Worm (Caenorhabditis elegans): ENCODE data around the gene arp-11.

Gene arp-11

DNA sequence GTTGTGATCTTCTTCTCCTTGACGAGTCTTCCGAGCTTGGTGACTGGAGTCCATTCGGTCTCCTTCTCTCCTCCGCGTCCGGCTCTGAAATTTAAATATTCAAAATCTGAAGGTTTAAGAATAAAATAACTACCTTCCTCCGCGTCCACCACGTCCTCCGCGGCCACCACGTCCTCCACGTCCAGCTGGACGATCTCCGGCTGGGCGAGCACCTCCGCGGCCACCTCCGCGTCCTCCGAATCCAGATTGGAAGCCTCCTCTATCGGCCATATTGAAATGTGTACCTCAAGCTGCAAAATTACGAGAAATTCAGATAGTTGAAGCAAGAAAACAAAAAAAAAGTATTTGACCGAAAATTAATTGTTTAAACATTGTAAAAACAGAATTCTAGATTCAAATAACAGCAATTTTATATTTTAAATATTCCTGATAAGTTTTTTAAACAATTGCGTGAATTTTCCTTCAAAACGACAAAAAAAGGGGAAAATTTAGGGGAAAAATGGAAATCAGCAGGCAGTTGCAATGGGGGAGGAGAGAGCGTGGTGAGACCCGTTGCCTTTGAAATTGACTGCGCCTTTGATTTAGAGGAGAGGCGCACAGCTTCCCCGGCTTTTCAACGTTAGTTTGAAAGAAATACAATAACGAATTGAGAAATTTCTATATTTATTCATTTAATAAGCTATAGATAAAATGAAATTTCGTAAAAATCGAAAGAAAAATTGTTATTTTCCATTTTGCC lies 24.2 kb upstream of the arp-11 start, which contains the start of gene rps-2:
TSS of gene rps-2 (minus strand) at position 290 of the 739 bp plus-strand sequence.
- TF ChIP-seq nfya-1 (tag; optimal IDR thresholded peaks at IDR 0.05) (peak; percentile 11), F13H6.1 (tag; optimal IDR thresholded peaks at IDR 0.05) (no peak)

- peak; percentile 51 for TF ChIP-seq elt-4 (tag; optimal IDR thresholded peaks at IDR 0.05)
- TF ChIP-seq ama-1 (optimal IDR thresholded peaks at IDR 0.05) = peak; percentile 9
- no peak for TF ChIP-seq fax-1 (tag; optimal IDR thresholded peaks at IDR 0.05)
These were observed 23.1 kb upstream of the arp-11 start for ce11 chrIV:7924975-7925828.

DNA sequence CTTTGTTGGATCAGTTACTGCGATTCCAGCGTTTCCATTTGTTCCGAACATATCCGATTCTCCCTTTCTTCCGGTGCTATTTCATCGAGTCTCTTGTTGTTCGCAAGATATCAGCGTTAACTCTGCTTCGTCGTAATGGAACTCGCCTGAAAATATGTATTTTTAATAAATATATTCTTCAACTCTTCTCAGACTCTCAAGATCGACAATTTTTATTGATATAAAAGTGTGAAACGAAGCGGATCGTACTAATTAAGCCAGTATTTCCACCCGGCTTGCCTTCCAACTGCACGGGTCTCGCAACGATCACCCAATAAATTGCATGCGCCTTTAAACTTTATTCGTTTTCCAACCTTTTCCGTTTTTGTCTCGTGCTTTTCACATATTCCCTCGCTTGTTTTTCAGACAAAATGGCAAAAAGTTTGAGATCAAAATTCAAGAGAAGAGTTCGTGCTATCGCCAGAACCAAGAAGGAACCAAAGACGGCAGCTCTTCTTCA lies 22.0 kb upstream of the arp-11 start, which contains the start of the genes xpo-3 and C49H3.3:
TSS of gene xpo-3 (minus strand) at position 51 of the 499 bp plus-strand sequence.
TSS of gene C49H3.3 (plus strand) at position 369 of the 499 bp plus-strand sequence.
- no peak for TF ChIP-seq lim-6 (tag; optimal IDR thresholded peaks at IDR 0.05)
- no peak for TF ChIP-seq ceh-9 (tag; optimal IDR thresholded peaks at IDR 0.05)
- TF ChIP-seq che-1 (tag; optimal IDR thresholded peaks at IDR 0.05) = no peak
- TF ChIP-seq unc-42 (tag; optimal IDR thresholded peaks at IDR 0.05) = peak; percentile 51
- TF ChIP-seq rnt-1 (tag; optimal IDR thresholded peaks at IDR 0.05) = no peak
- TF ChIP-seq unc-55 (GFP tag; optimal IDR thresholded peaks at IDR 0.05) = no peak
- TF ChIP-seq pag-3 (tag; optimal IDR thresholded peaks at IDR 0.05; ENCODE audit: borderline replicate concordance) = no peak
- TF ChIP-seq nfya-1 (tag; optimal IDR thresholded peaks at IDR 0.05) = no peak
- TF ChIP-seq ceh-34 (tag; optimal IDR thresholded peaks at IDR 0.05) = no peak
- TF ChIP-seq fkh-10 (GFP tag; optimal IDR thresholded peaks at IDR 0.05) = no peak
- TF ChIP-seq ref-2 (tag; optimal IDR thresholded peaks at IDR 0.05) = no peak
- no peak for TF ChIP-seq ceh-22 (tag; optimal IDR thresholded peaks at IDR 0.05)
- TF ChIP-seq hlh-13 (GFP tag; optimal IDR thresholded peaks at IDR 0.05) = no peak
- peak; percentile 14 for TF ChIP-seq ceh-31 (tag; optimal IDR thresholded peaks at IDR 0.05)
- no peak for TF ChIP-seq sdc-2 (tag; optimal IDR thresholded peaks at IDR 0.05)
- no peak for TF ChIP-seq elt-4 (tag; optimal IDR thresholded peaks at IDR 0.05)
- no peak for TF ChIP-seq nhr-11 (tag; optimal IDR thresholded peaks at IDR 0.05)
- TF ChIP-seq npax-4 (tag; optimal IDR thresholded peaks at IDR 0.05) = no peak
- peak; percentile 3 for TF ChIP-seq hlh-30 (tag; optimal IDR thresholded peaks at IDR 0.05; ENCODE audit: insufficient read depth)
- TF ChIP-seq T23F11.4 (GFP tag; optimal IDR thresholded peaks at IDR 0.05) = no peak
- TF ChIP-seq fkh-6 (tag; optimal IDR thresholded peaks at IDR 0.05) = no peak
- TF ChIP-seq eyg-1 (tag; optimal IDR thresholded peaks at IDR 0.05) = no peak
- TF ChIP-seq sox-2 (GFP tag; IDR thresholded peaks at IDR 0.05) = no peak

DNA sequence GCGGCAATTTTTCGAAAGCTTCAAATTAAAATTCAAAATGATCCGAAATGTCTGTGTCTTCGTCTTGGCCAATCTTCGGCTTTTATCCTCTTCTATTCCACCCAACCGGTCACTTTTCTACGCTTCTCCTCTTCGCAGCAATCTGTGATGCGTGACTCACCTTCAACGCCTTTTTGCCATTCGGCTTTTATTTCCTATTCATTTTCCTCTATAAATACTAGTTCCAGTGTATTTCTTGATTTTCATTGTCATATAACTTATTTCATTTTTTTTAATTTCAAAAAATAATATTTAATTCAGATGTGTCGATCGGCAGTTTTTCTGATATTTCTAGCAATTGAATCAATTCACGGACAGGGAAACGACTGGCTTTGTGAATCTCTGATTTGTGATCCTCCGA lies 18.1 kb upstream of the arp-11 start, which contains the start of gene C49H3.16:
TSS of gene C49H3.16 (plus strand) at position 301 of the 400 bp plus-strand sequence.
- no peak for TF ChIP-seq ceh-30 (tag; optimal IDR thresholded peaks at IDR 0.05)
- TF ChIP-seq dmd-4 (tag; optimal IDR thresholded peaks at IDR 0.05; ENCODE audit: borderline replicate concordance) = no peak
- TF ChIP-seq ceh-22 (tag; optimal IDR thresholded peaks at IDR 0.05) = no peak
- TF ChIP-seq unc-86 (tag; optimal IDR thresholded peaks at IDR 0.05) = no peak
- TF ChIP-seq ceh-9 (tag; optimal IDR thresholded peaks at IDR 0.05) = no peak
- TF ChIP-seq ztf-16 (tag; optimal IDR thresholded peaks at IDR 0.05) = no peak
- TF ChIP-seq F13H6.1 (tag; optimal IDR thresholded peaks at IDR 0.05) = no peak
- TF ChIP-seq ceh-2 (tag; optimal IDR thresholded peaks at IDR 0.05) = no peak
- no peak for TF ChIP-seq K02D7.2 (tag; optimal IDR thresholded peaks at IDR 0.05)
- no peak for TF ChIP-seq fax-1 (tag; optimal IDR thresholded peaks at IDR 0.05)
- TF ChIP-seq ceh-31 (tag; optimal IDR thresholded peaks at IDR 0.05) = no peak
- no peak for TF ChIP-seq ceh-6 (GFP tag; optimal IDR thresholded peaks at IDR 0.05)
- no peak for TF ChIP-seq npax-4 (tag; optimal IDR thresholded peaks at IDR 0.05)
- no peak for TF ChIP-seq unc-42 (tag; optimal IDR thresholded peaks at IDR 0.05)
- TF ChIP-seq ref-2 (tag; optimal IDR thresholded peaks at IDR 0.05) = no peak
- no peak for TF ChIP-seq pag-3 (tag; optimal IDR thresholded peaks at IDR 0.05; ENCODE audit: borderline replicate concordance)
- no peak for TF ChIP-seq elt-2 (tag; optimal IDR thresholded peaks at IDR 0.05)
- TF ChIP-seq K09A11.1 (tag; optimal IDR thresholded peaks at IDR 0.05; ENCODE audit: insufficient read depth) = no peak
